Worm (Caenorhabditis elegans) whole organism, midembryonic: ENCODE measurements around the gene T02C12.5.

Experiments used
- T22C8.4 ChIP-seq: fragments of 200-800 bp; sonication (Bioruptor generic); IDR thresholded peaks from 2 replicates; pipeline ENCODE4 v1.3.6; 2022; ENCODE audit warnings: missing genetic modification characterization, missing compliant biosample characterization
- cog-1 ChIP-seq: sonication (generic microtip); optimal IDR thresholded peaks from 2 replicates; lab custom pipeline; 2016; ENCODE audit warnings: missing genetic modification characterization, missing compliant biosample characterization
- flt-1 ChIP-seq: fragments of 200-800 bp; sonication (Bioruptor generic); IDR thresholded peaks from 2 replicates; pipeline ENCODE4 v1.3.6; 2022; ENCODE audit warnings: missing genetic modification characterization, missing compliant biosample characterization
- klf-2 ChIP-seq: fragments of 200-800 bp; sonication (Bioruptor generic); conservative IDR thresholded peaks from 2 replicates; pipeline ENCODE4 v1.3.6; 2022; ENCODE audit warnings: missing genetic modification reagents, missing genetic modification characterization, missing compliant biosample characterization
- med-1 ChIP-seq: sonication (generic microtip); optimal IDR thresholded peaks from 2 replicates; lab custom pipeline; 2017; ENCODE audit warnings: missing genetic modification characterization, mild to moderate bottlenecking, missing compliant biosample characterization, antibody characterized with exemption, missing genetic modification reagents; ENCODE audit not compliant: insufficient read depth
- ref-1 ChIP-seq: fragments of 200-800 bp; sonication (Bioruptor generic); conservative IDR thresholded peaks from 2 replicates; pipeline ENCODE4 v1.3.6; 2022; ENCODE audit warnings: missing genetic modification reagents, missing genetic modification characterization, missing compliant biosample characterization
- tab-1 ChIP-seq: fragments of 200-800 bp; sonication (Bioruptor generic); IDR thresholded peaks from 2 replicates; pipeline ENCODE4 v1.3.6; 2022; ENCODE audit warnings: missing genetic modification characterization, missing compliant biosample characterization
- ztf-23 ChIP-seq: fragments of 200-800 bp; sonication (Bioruptor generic); IDR thresholded peaks from 2 replicates; pipeline ENCODE4 v1.3.6; 2022; ENCODE audit warnings: missing genetic modification reagents, missing genetic modification characterization, missing compliant biosample characterization
- ztf-29 ChIP-seq: fragments of 200-800 bp; sonication (Bioruptor generic); IDR thresholded peaks from 2 replicates; pipeline ENCODE4 v1.3.6; 2022; ENCODE audit warnings: missing genetic modification reagents, missing genetic modification characterization, missing compliant biosample characterization

Gene T02C12.5

DNA sequence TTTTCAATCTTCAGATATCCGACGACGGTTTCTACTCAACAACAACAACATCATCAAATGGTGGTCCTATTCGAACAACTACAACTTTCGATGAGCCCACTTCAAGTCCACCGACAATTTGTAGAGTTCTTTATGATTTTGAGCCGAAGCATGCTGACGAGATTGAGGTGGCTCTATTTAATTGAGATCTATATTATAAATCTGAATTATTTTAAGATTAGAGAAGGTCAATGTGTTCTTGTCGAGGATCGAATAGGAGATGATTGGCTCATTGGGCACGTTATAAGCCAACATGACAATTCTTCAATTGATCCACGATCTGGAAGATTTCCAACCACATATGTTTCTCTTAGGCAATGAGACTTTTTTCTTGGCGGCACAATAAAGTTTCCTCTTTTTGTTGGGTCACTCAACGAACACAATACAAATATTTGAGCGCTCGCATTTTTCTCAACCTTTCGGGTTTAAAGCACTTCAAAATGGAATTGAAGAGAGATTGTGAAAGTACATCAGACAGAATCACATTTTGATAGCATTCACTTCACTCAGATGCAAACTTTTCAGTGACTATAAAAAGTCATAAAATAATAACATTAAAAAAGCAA is 12.5 kb downstream of the T02C12.5 start:
- TF ChIP-seq cog-1 (tag; lab: Kevin White, UChicago) = no peak
- TF ChIP-seq ref-1 (GFP tag; lab: Robert Waterston, UW) = no peak

DNA sequence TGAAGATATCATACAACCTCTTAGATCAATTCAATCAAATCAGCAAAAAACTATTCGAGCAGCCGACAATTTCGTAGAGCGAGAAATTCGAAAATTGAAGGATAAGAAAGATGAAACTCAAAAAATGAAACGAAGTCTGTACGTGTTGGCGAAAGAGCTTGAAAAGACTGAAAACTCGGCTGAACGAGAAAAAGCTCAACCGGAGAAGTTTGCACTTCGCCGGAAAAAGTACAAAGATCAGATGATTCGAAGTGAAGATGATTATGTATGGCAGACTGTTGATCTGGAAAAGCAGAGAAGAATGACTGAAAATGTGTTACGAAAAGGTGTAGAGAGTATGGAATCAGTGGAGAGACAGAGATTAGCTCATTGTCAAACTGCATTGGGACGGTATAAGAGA is 14.9 kb downstream of the T02C12.5 start:
- TF ChIP-seq ztf-29 (GFP tag; lab: Robert Waterston, UW) = no peak
- TF ChIP-seq flt-1 = no peak
- no peak for TF ChIP-seq ref-1 (GFP tag; lab: Robert Waterston, UW)
- TF ChIP-seq klf-2 (GFP tag; lab: Robert Waterston, UW) = no peak
- no peak for TF ChIP-seq med-1 (GFP tag; lab: Kevin White, UChicago)
- TF ChIP-seq T22C8.4 (GFP tag; lab: Robert Waterston, UW) = no peak
- TF ChIP-seq cog-1 (tag; lab: Kevin White, UChicago) = no peak
- TF ChIP-seq tab-1 (GFP tag; lab: Robert Waterston, UW) = no peak
- TF ChIP-seq ztf-23 (GFP tag; lab: Robert Waterston, UW) = no peak

DNA sequence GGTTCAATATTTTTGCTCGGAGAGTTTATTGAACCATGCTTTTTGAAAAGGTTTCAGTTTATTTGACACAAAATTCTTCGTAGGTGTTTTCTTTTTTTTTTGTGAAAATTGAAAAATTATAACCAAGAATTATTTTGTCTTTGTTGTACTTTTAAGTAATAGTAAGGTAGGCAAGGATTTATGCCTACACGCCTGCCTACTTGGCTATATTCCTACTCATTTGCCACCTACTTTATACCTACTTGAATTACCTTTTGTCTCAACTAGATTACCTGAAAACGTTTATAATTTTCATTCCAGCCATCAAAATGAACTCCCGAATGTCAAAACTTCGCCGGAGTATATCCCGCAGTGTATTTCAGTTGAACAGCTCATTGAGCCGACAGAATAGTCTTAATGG is 15.9 kb downstream of the T02C12.5 start, which contains the start of gene C36E8.4:
C36E8.4 (plus strand) TSS at position 301 of the 400 bp plus-strand sequence.
- no peak for TF ChIP-seq flt-1
- TF ChIP-seq ztf-23 (GFP tag; lab: Robert Waterston, UW) = no peak
- TF ChIP-seq ref-1 (GFP tag; lab: Robert Waterston, UW) = no peak
- no peak for TF ChIP-seq tab-1 (GFP tag; lab: Robert Waterston, UW)
- no peak for TF ChIP-seq cog-1 (tag; lab: Kevin White, UChicago)
- no peak for TF ChIP-seq T22C8.4 (GFP tag; lab: Robert Waterston, UW)
- TF ChIP-seq klf-2 (GFP tag; lab: Robert Waterston, UW) = no peak
- no peak for TF ChIP-seq ztf-29 (GFP tag; lab: Robert Waterston, UW)
- TF ChIP-seq med-1 (GFP tag; lab: Kevin White, UChicago) = no peak

DNA sequence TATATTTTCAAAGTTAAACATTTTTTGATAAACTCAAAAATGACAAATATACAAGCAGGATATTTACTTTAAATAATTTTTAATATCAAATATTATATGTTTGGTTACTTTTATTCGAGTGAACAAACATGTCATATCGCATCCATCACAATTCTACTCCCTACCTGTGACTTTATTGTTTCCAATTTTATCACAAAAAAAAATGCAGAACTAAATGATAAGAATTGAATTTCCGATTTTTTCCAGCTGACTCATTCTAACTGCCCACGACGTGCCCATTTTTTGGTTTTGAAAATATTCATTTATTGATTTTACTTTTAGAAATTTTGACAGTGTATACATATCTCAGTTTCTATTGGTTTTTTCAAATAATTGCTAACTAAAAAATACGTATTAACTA is 17.0 kb downstream of the T02C12.5 start:
- no peak for TF ChIP-seq tab-1 (GFP tag; lab: Robert Waterston, UW)
- TF ChIP-seq ztf-23 (GFP tag; lab: Robert Waterston, UW) = no peak
- no peak for TF ChIP-seq T22C8.4 (GFP tag; lab: Robert Waterston, UW)
- TF ChIP-seq cog-1 (tag; lab: Kevin White, UChicago) = no peak
- no peak for TF ChIP-seq klf-2 (GFP tag; lab: Robert Waterston, UW)
- TF ChIP-seq ztf-29 (GFP tag; lab: Robert Waterston, UW) = no peak
- no peak for TF ChIP-seq ref-1 (GFP tag; lab: Robert Waterston, UW)
- no peak for TF ChIP-seq flt-1
- TF ChIP-seq med-1 (GFP tag; lab: Kevin White, UChicago) = no peak

DNA sequence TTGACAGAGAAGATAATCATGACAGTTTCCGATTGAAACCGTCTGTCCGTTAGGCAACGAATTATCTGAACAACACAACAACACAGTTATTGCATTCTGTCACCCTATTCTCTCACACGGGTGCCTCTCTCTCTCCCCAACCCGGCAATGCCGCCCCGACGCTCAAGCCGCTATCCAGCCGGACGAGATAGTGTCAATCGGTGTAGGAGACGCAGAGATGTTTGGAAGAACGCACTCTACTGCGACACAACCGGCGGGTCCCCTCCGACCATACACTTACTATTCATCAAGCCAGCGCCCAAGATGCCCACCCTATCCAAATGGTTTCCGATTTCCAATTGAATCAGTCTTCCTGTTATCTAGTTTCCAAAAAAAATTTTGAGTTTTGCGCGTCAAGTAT is 17.8 kb downstream of the T02C12.5 start:
- TF ChIP-seq flt-1 (peak; percentile 65), tab-1 (GFP tag; lab: Robert Waterston, UW) (no peak), ref-1 (GFP tag; lab: Robert Waterston, UW) (no peak), cog-1 (tag; lab: Kevin White, UChicago) (peak; percentile 59), T22C8.4 (GFP tag; lab: Robert Waterston, UW) (no peak), ztf-23 (GFP tag; lab: Robert Waterston, UW) (peak; percentile 24; the same call in 1 of the 2 replicates), klf-2 (GFP tag; lab: Robert Waterston, UW) (no peak), ztf-29 (GFP tag; lab: Robert Waterston, UW) (peak; percentile 99)

DNA sequence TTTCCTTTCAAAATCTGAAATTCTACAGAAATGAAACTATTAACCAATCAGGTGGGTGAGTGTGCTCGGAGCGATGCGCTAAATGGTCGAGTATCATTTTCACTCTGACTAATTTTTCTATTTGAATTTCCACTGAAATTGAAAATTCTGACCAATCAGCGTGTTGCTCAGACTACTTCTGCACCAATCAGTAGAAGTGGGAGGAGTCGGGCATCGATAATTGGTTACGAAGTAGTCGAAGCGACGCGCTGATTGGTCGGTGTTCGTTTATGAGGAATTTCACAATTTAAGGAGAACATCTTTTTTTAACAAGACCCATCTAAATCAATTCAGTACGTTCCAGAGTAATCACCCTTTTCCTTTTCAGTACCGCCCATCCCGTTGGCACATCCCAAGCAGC is 18.8 kb downstream of the T02C12.5 start:
- TF ChIP-seq klf-2 (GFP tag; lab: Robert Waterston, UW) (no peak), med-1 (GFP tag; lab: Kevin White, UChicago) (no peak), ztf-29 (GFP tag; lab: Robert Waterston, UW) (no peak), ztf-23 (GFP tag; lab: Robert Waterston, UW) (no peak), flt-1 (no peak), ref-1 (GFP tag; lab: Robert Waterston, UW) (no peak)

DNA sequence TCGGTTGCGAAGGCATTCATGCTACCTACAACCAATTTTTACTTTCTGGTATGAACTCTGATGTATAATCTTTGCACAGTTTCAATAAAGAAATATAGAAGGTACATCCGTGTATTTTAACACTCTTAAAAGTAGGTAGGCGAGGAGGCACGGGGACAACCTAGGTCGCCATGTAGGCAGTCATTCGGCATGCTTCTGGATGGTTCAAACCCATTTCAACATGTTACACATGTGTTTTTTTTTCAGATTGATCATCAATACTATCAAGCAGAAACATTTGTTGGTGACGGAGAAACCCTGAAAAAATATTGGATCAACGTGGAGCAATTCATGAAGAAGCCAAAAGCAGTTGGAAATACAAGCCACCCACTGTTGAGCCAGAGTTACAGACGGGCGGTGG is 20.9 kb downstream of the T02C12.5 start:
- TF ChIP-seq cog-1 (tag; lab: Kevin White, UChicago) (no peak), med-1 (GFP tag; lab: Kevin White, UChicago) (no peak), T22C8.4 (GFP tag; lab: Robert Waterston, UW) (no peak), klf-2 (GFP tag; lab: Robert Waterston, UW) (no peak), ref-1 (GFP tag; lab: Robert Waterston, UW) (no peak), tab-1 (GFP tag; lab: Robert Waterston, UW) (no peak), ztf-29 (GFP tag; lab: Robert Waterston, UW) (no peak), ztf-23 (GFP tag; lab: Robert Waterston, UW) (no peak), flt-1 (no peak)

DNA sequence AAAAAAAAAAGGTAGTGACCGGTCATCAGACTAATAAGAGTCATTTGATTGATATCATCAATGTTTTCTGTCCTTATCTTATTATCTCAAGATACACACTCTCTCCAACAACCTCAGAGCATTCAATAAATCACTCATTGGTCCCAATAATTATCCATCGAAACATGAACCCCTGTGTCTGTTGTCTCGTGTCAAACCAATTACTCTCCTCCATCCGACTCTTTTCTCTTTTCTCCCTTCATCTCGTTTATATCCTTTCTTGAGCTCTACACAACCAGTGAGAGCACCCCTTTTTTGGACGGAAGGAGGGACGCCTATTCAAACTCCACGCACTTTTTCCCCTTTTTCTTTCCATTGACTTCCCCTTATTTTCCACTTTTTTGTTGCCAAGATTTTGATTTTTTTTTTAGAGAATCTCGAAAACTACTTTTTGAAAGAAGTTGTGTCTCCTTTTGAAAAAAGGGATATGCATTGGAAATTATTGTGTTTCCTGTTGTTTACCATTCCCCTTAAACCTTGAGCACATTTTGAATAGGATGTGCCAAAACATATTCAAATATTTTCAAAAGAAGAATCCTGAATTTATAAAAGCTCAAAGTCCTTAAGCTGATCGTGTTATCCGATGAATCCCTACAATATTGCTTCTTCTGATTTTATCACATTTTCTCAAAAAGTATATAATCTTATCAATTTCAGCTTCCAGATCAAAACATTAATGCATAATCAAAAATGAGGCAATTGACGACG is 22.3 kb downstream of the T02C12.5 start, which contains the start of gene pxd-1:
pxd-1 (plus strand) TSS at position 697 of the 747 bp plus-strand sequence.
- TF ChIP-seq T22C8.4 (GFP tag; lab: Robert Waterston, UW) (no peak), ref-1 (GFP tag; lab: Robert Waterston, UW) (no peak), klf-2 (GFP tag; lab: Robert Waterston, UW) (no peak)

DNA sequence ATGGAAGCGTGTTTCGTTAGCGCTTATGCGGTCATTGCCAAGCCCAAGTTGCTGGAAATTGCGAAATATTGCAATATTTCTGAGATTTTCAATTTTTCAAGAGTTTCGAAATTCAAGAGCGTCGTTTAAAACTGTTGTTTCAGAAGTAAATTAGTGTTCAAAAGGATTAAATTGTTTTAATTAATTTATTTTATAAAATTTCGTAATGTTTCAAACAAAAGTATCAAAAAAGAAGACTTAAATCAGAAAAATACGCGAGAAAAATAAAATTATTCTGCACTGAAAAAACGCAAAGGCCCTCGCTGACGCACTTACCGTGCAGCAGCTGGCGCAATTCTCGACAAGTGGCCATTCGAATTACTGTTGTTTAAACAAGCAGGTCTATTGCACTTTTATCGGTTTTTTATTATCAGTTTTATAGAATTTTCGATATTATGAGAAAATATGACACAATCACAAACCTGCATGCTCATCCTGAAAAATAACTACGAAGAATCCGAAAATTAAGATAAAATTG is 23.8 kb downstream of the T02C12.5 start, which contains the start of gene tif-1A:
tif-1A (minus strand) TSS at position 51 of the 517 bp plus-strand sequence.
- TF ChIP-seq ref-1 (GFP tag; lab: Robert Waterston, UW) (no peak), cog-1 (tag; lab: Kevin White, UChicago) (peak; percentile 53), ztf-29 (GFP tag; lab: Robert Waterston, UW) (no peak), tab-1 (GFP tag; lab: Robert Waterston, UW) (no peak), med-1 (GFP tag; lab: Kevin White, UChicago) (no peak), T22C8.4 (GFP tag; lab: Robert Waterston, UW) (no peak), ztf-23 (GFP tag; lab: Robert Waterston, UW) (0 out of 2 replicates have a peak, but pooled peaks have one; percentile 19), flt-1 (peak; percentile 81)
